Fruit fly (Drosophila melanogaster) whole organism, embryonic: Measurements from ENCODE around the gene CG33268.

Experiments used
- CG13775 ChIP-seq: fragments of 200-800 bp; sonication (Bioruptor generic); optimal IDR thresholded peaks from 3 replicates; lab custom pipeline; 2017; ENCODE audit warnings: missing biosample characterization, mild to moderate bottlenecking, missing genetic modification characterization
- CG1529 ChIP-seq: fragments of 200-800 bp; sonication (Bioruptor generic); optimal IDR thresholded peaks from 3 replicates; lab custom pipeline; 2018; ENCODE audit warnings: missing biosample characterization, missing genetic modification characterization
- CG3065 ChIP-seq: fragments of 200-800 bp; sonication (Bioruptor generic); optimal IDR thresholded peaks from 2 replicates; lab custom pipeline; 2016; ENCODE audit warnings: missing biosample characterization, missing genetic modification characterization
- CG6791 ChIP-seq: fragments of 200-800 bp; sonication (Bioruptor generic); IDR thresholded peaks from 3 replicates; pipeline ENCODE4 v1.3.6; 2022; ENCODE audit warnings: missing biosample characterization, missing genetic modification characterization; ENCODE audit not compliant: partially characterized antibody
- CG8281 ChIP-seq: fragments of 200-800 bp; sonication (Bioruptor generic); optimal IDR thresholded peaks from 2 replicates; lab custom pipeline; 2018; ENCODE audit warnings: missing biosample characterization, mild to moderate bottlenecking, missing genetic modification characterization, moderate library complexity
- Ets65A ChIP-seq: fragments of 200-800 bp; sonication (Bioruptor generic); peaks from one replicate; lab custom pipeline; 2016; ENCODE audit warnings: missing biosample characterization, missing genetic modification characterization
- Hr39 ChIP-seq: fragments of >200 bp; optimal IDR thresholded peaks from 2 replicates; lab custom pipeline; 2017
- MESR4 ChIP-seq: fragments of 200-800 bp; sonication (Bioruptor generic); optimal IDR thresholded peaks from 2 replicates; lab custom pipeline; 2018; ENCODE audit warnings: missing biosample characterization, mild to moderate bottlenecking, missing genetic modification characterization, moderate library complexity
- Nf-YB ChIP-seq: fragments of 200-800 bp; sonication (Bioruptor generic); optimal IDR thresholded peaks from 3 replicates; lab custom pipeline; 2019; ENCODE audit warnings: missing biosample characterization, mild to moderate bottlenecking, missing genetic modification characterization, moderate library complexity
- Sry-β ChIP-seq: fragments of 200-800 bp; sonication (Bioruptor generic); optimal IDR thresholded peaks from 2 replicates; lab custom pipeline; 2018; ENCODE audit warnings: missing biosample characterization, mild to moderate bottlenecking, missing genetic modification characterization, moderate library complexity
- YL-1 ChIP-seq: fragments of 200-800 bp; sonication (Bioruptor generic); optimal IDR thresholded peaks from 3 replicates; lab custom pipeline; 2017; ENCODE audit warnings: missing biosample characterization, mild to moderate bottlenecking, missing genetic modification characterization
- fru ChIP-seq: fragments of >200 bp; optimal IDR thresholded peaks from 2 replicates; lab custom pipeline; 2017
- lbe ChIP-seq: fragments of 200-800 bp; sonication (Bioruptor generic); optimal IDR thresholded peaks from 2 replicates; lab custom pipeline; 2016; ENCODE audit warnings: missing biosample characterization, mild to moderate bottlenecking, missing genetic modification characterization
- mld ChIP-seq: fragments of 200-800 bp; sonication (Bioruptor generic); IDR thresholded peaks from 3 replicates; pipeline ENCODE4 v1.3.6; 2022; ENCODE audit warnings: missing biosample characterization, missing genetic modification characterization; ENCODE audit not compliant: partially characterized antibody

dm6 chr3L:11577395-11577794 is 13.6 kb downstream of the CG33268 start, which contains the start of gene CG33271:
- no peak for TF ChIP-seq fru (lab: Kevin White, UChicago)
- TF ChIP-seq Ets65A (GFP tag; lab: Kevin White, UChicago), result no peak
- TF ChIP-seq YL-1 (GFP tag; lab: Kevin White, UChicago), result no peak
- TF ChIP-seq MESR4 (GFP tag; lab: Kevin White, UChicago), result no peak
- no peak for TF ChIP-seq Hr39 (lab: Kevin White, UChicago)
- TF ChIP-seq lbe (GFP tag; lab: Kevin White, UChicago), result no peak
- no peak for TF ChIP-seq CG8281 (tag; lab: Kevin White, UChicago)
- no peak for TF ChIP-seq CG3065 (GFP tag; lab: Kevin White, UChicago)
- TF ChIP-seq CG6791, result no peak
- no peak for TF ChIP-seq mld (GFP tag; lab: Robert Waterston, UW)
- TF ChIP-seq Nf-YB, result no peak
- no peak for TF ChIP-seq CG13775
- no peak for TF ChIP-seq CG1529
- no peak for TF ChIP-seq Sry-β (GFP tag; lab: Kevin White, UChicago)
